Fruit fly (Drosophila melanogaster): ENCODE measurements around the gene CG10793.

DNA sequence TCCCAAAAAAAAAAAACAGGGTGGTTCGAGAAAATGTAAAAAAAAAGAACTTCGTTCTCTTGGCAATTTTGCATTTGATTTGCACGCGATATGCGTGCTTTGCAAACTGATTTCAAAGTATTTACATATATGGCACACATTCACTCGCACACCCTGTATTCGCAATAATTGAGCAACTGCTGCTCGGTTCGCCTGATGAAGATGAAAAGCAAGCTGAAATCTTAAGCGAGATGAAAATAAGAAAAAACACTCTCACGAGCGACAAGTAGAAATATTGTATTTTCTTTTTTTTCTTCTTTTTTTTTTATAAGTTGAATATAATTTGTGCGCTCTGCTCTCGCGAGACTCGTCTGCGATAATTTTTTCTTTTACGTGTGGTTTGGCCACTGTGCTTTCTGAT is 12.8 kb upstream of the CG10793 start:
- TF ChIP-seq CG13204 (GFP tag; optimal IDR thresholded peaks at IDR 0.05) = no peak
- peak; percentile 61 for TF ChIP-seq CG8301 (tag; optimal IDR thresholded peaks at IDR 0.05)
- peak; percentile 75 for TF ChIP-seq Pif1B (GFP tag; optimal IDR thresholded peaks at IDR 0.05)
- TF ChIP-seq CG14655 (GFP tag; optimal IDR thresholded peaks at IDR 0.05) = peak; percentile 75
- TF ChIP-seq CG17806 (tag; optimal IDR thresholded peaks at IDR 0.05) = peak; percentile 55
- peak; percentile 92 for TF ChIP-seq Ets98B (GFP tag; IDR thresholded peaks at IDR 0.05)
- peak; percentile 61 for TF ChIP-seq CG8159 (tag; optimal IDR thresholded peaks at IDR 0.05)
- peak; percentile 49 for TF ChIP-seq CG15710 (tag; optimal IDR thresholded peaks at IDR 0.05)
- TF ChIP-seq D1 (tag; optimal IDR thresholded peaks at IDR 0.05) = no peak

Measured in whole organism, pupa.